Worm (Caenorhabditis elegans) whole organism, L4/young adult: ENCODE data around the gene dsl-7.

Experiments
- W03F9.2 ChIP-seq: fragments of 150-350 bp; optimal IDR thresholded peaks from 2 replicates; lab custom pipeline; 2014; ENCODE audit warnings: missing biosample characterization, missing genetic modification characterization
- dao-5 ChIP-seq: sonication (generic microtip); optimal IDR thresholded peaks from 2 replicates; lab custom pipeline; 2016; ENCODE audit warnings: missing genotype, missing genetic modification characterization, moderate library complexity, missing compliant biosample characterization
- him-1 ChIP-seq: sonication (generic microtip); optimal IDR thresholded peaks from 2 replicates; lab custom pipeline; 2016; ENCODE audit warnings: missing genotype, missing genetic modification reagents, missing genetic modification characterization, missing compliant biosample characterization

DNA sequence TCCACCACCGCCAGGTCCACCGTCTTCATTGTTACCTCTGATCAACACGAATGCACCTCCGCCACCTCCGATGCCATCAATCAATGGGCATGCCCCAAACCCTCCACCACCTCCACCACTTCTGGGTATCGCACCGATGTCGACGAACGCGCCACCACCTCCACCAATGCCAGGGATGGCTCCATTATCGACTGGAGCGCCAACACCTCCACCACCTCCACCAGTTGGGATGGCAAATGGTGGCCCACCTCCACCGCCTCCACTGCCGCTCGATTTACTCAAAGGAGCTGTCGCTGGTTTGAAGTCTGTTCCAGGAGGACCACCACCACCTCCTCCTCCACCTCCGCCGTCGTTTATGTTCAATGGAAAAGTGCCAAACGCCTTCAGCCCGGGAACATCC, 11.4 kb downstream of the dsl-7 start:
- TF ChIP-seq dao-5 (tag; lab: Kevin White, UChicago) (no peak), W03F9.2 (no peak), him-1 (tag; lab: Kevin White, UChicago) (no peak)
